Worm (Caenorhabditis elegans) whole organism, late embryonic: Measurements from ENCODE around the gene nlp-7.

Experiments used
- sox-4 ChIP-seq: sonication (generic microtip); optimal IDR thresholded peaks from 2 replicates; lab custom pipeline; 2017; ENCODE audit warnings: mild to moderate bottlenecking, missing genetic modification characterization, inconsistent platforms, missing compliant biosample characterization
- unc-3 ChIP-seq, 2 experiments: fragments of 200-800 bp in 1 of 2; sonication (Bioruptor generic) in 1 of 2; sonication (generic microtip) in 1 of 2; conservative IDR thresholded peaks in 1 of 2; optimal IDR thresholded peaks in 1 of 2; 2 replicates each; pipeline versions ENCODE4 v1.3.6 to Lab custom; 2016 to 2022; ENCODE audit warnings: missing compliant biosample characterization in 2 of 2, missing genetic modification characterization in 2 of 2, missing genetic modification reagents in 1 of 2
- unc-55 ChIP-seq: sonication (generic microtip); optimal IDR thresholded peaks from 2 replicates; lab custom pipeline; 2017; ENCODE audit warnings: missing biosample characterization, missing genetic modification reagents, missing genetic modification characterization

- TF ChIP-seq unc-55 (GFP tag; lab: Kevin White, UChicago) = no peak
- no peak for TF ChIP-seq unc-3 (GFP tag; conservative IDR thresholded peaks at IDR 0.05; lab: Robert Waterston, UW)
- no peak for TF ChIP-seq unc-3 (tag; optimal IDR thresholded peaks at IDR 0.05; lab: Kevin White, UChicago)
- TF ChIP-seq sox-4 (tag; lab: Kevin White, UChicago) = no peak
Measured at ce11 chrX:8585837-8586236, 7.1 kb upstream of the nlp-7 start, which contains the start of gene F18E9.3.
